Fruit fly (Drosophila melanogaster): Measurements from ENCODE around the gene cindr.

The cindr gene

dm6 chr3R:30811300-30812022 is 3.0 kb downstream of the cindr start:
- no peak for TF ChIP-seq N (GFP tag; optimal IDR thresholded peaks at IDR 0.05)
- TF ChIP-seq brk (GFP tag; optimal IDR thresholded peaks at IDR 0.05), result peak; percentile 80
- TF ChIP-seq Rel (GFP tag; optimal IDR thresholded peaks at IDR 0.05), result peak; percentile 14
- peak; percentile 74 for TF ChIP-seq Rel (tag; optimal IDR thresholded peaks at IDR 0.05)
- TF ChIP-seq CG32264 (GFP tag; optimal IDR thresholded peaks at IDR 0.05), result peak; percentile 48
- peak; percentile 68 for TF ChIP-seq Hnf4 (GFP tag; optimal IDR thresholded peaks at IDR 0.05)
- TF ChIP-seq ey (GFP tag; optimal IDR thresholded peaks at IDR 0.05), result peak; percentile 85
- TF ChIP-seq sage (GFP tag; optimal IDR thresholded peaks at IDR 0.05), result peak; percentile 33
- TF ChIP-seq foxo (GFP tag; optimal IDR thresholded peaks at IDR 0.05), result peak; percentile 81 to 85
- TF ChIP-seq Jra (GFP tag; optimal IDR thresholded peaks at IDR 0.05), result peak; percentile 59
- TF ChIP-seq Dif (GFP tag; optimal IDR thresholded peaks at IDR 0.05; ENCODE audit: partially characterized antibody), result no peak
- TF ChIP-seq dmrt93B (GFP tag; optimal IDR thresholded peaks at IDR 0.05), result peak; percentile 43
- peak; percentile 75 for TF ChIP-seq HLH106 (tag; optimal IDR thresholded peaks at IDR 0.05)
- peak; percentile 50 for TF ChIP-seq psq (GFP tag; optimal IDR thresholded peaks at IDR 0.05)
- TF ChIP-seq Sp1 (GFP tag; optimal IDR thresholded peaks at IDR 0.05), result peak; percentile 68
- no peak for TF ChIP-seq Mio (GFP tag; optimal IDR thresholded peaks at IDR 0.05)
- peak; percentile 73 for TF ChIP-seq OdsH (GFP tag; optimal IDR thresholded peaks at IDR 0.05)
- TF ChIP-seq h (GFP tag; optimal IDR thresholded peaks at IDR 0.05), result peak; percentile 84
- TF ChIP-seq pan (optimal IDR thresholded peaks at IDR 0.05), result no peak
- peak; percentile 77 for TF ChIP-seq fru (GFP tag; optimal IDR thresholded peaks at IDR 0.05)
- peak; percentile 58 for TF ChIP-seq woc (GFP tag; optimal IDR thresholded peaks at IDR 0.05)
- peak; percentile 81 for TF ChIP-seq br (GFP tag; optimal IDR thresholded peaks at IDR 0.05)
- no peak for TF ChIP-seq Vsx2 (GFP tag; optimal IDR thresholded peaks at IDR 0.05; ENCODE audit: partially characterized antibody)
- peak; percentile 78 for TF ChIP-seq tai (GFP tag; optimal IDR thresholded peaks at IDR 0.05)
- TF ChIP-seq rgr (GFP tag; optimal IDR thresholded peaks at IDR 0.05), result peak; percentile 82
- peak; percentile 9 for TF ChIP-seq dsf (GFP tag; optimal IDR thresholded peaks at IDR 0.05; ENCODE audit: borderline replicate concordance)

dm6 chr3R:30812023-30812345 is 3.6 kb downstream of the cindr start:
- TF ChIP-seq dl (GFP tag; optimal IDR thresholded peaks at IDR 0.05; ENCODE audit: insufficient read depth in 1 of 2, partially characterized antibody in 2 of 2), result no peak
- no peak for TF ChIP-seq Hr78 (GFP tag; optimal IDR thresholded peaks at IDR 0.05)

- no peak for TF ChIP-seq Dif (GFP tag; optimal IDR thresholded peaks at IDR 0.05; ENCODE audit: partially characterized antibody)
- TF ChIP-seq Dfd (GFP tag; optimal IDR thresholded peaks at IDR 0.05), result no peak
- no peak for TF ChIP-seq usp (GFP tag; optimal IDR thresholded peaks at IDR 0.05)
- TF ChIP-seq Hr78 (GFP tag; optimal IDR thresholded peaks at IDR 0.05), result no peak
- TF ChIP-seq foxo (GFP tag; optimal IDR thresholded peaks at IDR 0.05), result peak in 1 of 2 experiments; percentile 56
- no peak for TF ChIP-seq Mio (GFP tag; optimal IDR thresholded peaks at IDR 0.05)
- TF ChIP-seq Abd-B (GFP tag; optimal IDR thresholded peaks at IDR 0.05), result no peak
- peak; percentile 34 for TF ChIP-seq Hr83 (GFP tag; optimal IDR thresholded peaks at IDR 0.05; ENCODE audit: poor library complexity, severe bottlenecking)
- TF ChIP-seq CG9705 (GFP tag; optimal IDR thresholded peaks at IDR 0.05), result no peak
- no peak for TF ChIP-seq sv (GFP tag; optimal IDR thresholded peaks at IDR 0.05)
- no peak for TF ChIP-seq pan (optimal IDR thresholded peaks at IDR 0.05)
- TF ChIP-seq fru (GFP tag; optimal IDR thresholded peaks at IDR 0.05), result peak; percentile 50
- TF ChIP-seq Jra (GFP tag; optimal IDR thresholded peaks at IDR 0.05), result no peak
- TF ChIP-seq OdsH (GFP tag; optimal IDR thresholded peaks at IDR 0.05), result peak; percentile 57
- TF ChIP-seq h (GFP tag; optimal IDR thresholded peaks at IDR 0.05), result peak; percentile 84
- no peak for TF ChIP-seq woc (GFP tag; optimal IDR thresholded peaks at IDR 0.05)
- TF ChIP-seq Sp1 (GFP tag; optimal IDR thresholded peaks at IDR 0.05), result peak; percentile 30
- no peak for TF ChIP-seq jim (GFP tag; optimal IDR thresholded peaks at IDR 0.05)
- no peak for TF ChIP-seq GATAd (GFP tag; optimal IDR thresholded peaks at IDR 0.05)
- TF ChIP-seq Myc (optimal IDR thresholded peaks at IDR 0.05), result no peak
- TF ChIP-seq rgr (GFP tag; optimal IDR thresholded peaks at IDR 0.05), result peak; percentile 70
- no peak for TF ChIP-seq Vsx2 (GFP tag; optimal IDR thresholded peaks at IDR 0.05; ENCODE audit: partially characterized antibody)
- TF ChIP-seq dsf (GFP tag; optimal IDR thresholded peaks at IDR 0.05; ENCODE audit: borderline replicate concordance), result no peak
- TF ChIP-seq ey (GFP tag; optimal IDR thresholded peaks at IDR 0.05), result peak; percentile 59
- TF ChIP-seq Hnf4 (GFP tag; optimal IDR thresholded peaks at IDR 0.05), result peak; percentile 33
- no peak for TF ChIP-seq brk (GFP tag; optimal IDR thresholded peaks at IDR 0.05)
- TF ChIP-seq br (GFP tag; optimal IDR thresholded peaks at IDR 0.05), result peak; percentile 37
- no peak for TF ChIP-seq dl (GFP tag; optimal IDR thresholded peaks at IDR 0.05; ENCODE audit: insufficient read depth in 1 of 2, partially characterized antibody in 2 of 2)
- TF ChIP-seq sage (GFP tag; optimal IDR thresholded peaks at IDR 0.05), result no peak
- TF ChIP-seq CG32264 (GFP tag; optimal IDR thresholded peaks at IDR 0.05), result no peak
- no peak for TF ChIP-seq lola (GFP tag; optimal IDR thresholded peaks at IDR 0.05)
- peak; percentile 35 for TF ChIP-seq tai (GFP tag; optimal IDR thresholded peaks at IDR 0.05)
- no peak for TF ChIP-seq N (GFP tag; optimal IDR thresholded peaks at IDR 0.05)
- TF ChIP-seq Rel (GFP tag; optimal IDR thresholded peaks at IDR 0.05), result no peak
- TF ChIP-seq Rel (tag; optimal IDR thresholded peaks at IDR 0.05), result peak; percentile 94
- TF ChIP-seq dmrt93B (GFP tag; optimal IDR thresholded peaks at IDR 0.05), result peak; percentile 18
- no peak for TF ChIP-seq HLH106 (tag; optimal IDR thresholded peaks at IDR 0.05)
- TF ChIP-seq CrebA (GFP tag; optimal IDR thresholded peaks at IDR 0.05; ENCODE audit: borderline replicate concordance), result no peak
- TF ChIP-seq psq (GFP tag; optimal IDR thresholded peaks at IDR 0.05), result peak; percentile 48
Measured at dm6 chr3R:30812401-30813207, 4.2 kb downstream of the cindr start.

All from whole organism, wandering third instar larva.